Worm (Caenorhabditis elegans): ENCODE results near the gene nhr-149.
A peak's percentile ranks its signal among the peaks of the same experiment; 100 is the strongest.

Gene nhr-149

DNA sequence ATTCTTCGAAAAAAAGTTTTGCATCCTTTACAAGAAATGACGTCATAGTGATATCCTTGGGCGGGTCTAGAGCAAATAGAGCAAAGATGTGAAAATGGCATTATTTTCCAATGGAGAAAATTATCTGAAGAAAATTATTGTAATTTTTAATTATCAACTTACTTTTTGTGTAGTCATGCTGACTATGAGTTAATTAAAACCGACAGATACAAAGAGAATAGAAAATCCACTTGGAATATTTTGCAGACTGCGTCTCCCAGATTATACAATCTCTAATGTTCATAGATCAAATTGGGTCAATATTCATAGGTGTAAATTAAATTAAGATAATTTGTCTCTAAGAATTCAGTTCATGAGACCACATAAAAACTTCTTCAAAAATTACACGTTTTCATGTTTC, at the start of gene nhr-149:
nhr-149 (minus strand) TSS at position 101 of the 400 bp plus-strand sequence.
- peak; percentile 53 for TF ChIP-seq zip-8 (tag; optimal IDR thresholded peaks at IDR 0.05)
- no peak for TF ChIP-seq nhr-2 (tag; optimal IDR thresholded peaks at IDR 0.05)
- no peak for TF ChIP-seq cnd-1 (tag; optimal IDR thresholded peaks at IDR 0.05)
- TF ChIP-seq ceh-39 (tag; optimal IDR thresholded peaks at IDR 0.05) = no peak
- TF ChIP-seq drap-1 (GFP tag; optimal IDR thresholded peaks at IDR 0.05) = no peak

- TF ChIP-seq snpc-4 (tag; optimal IDR thresholded peaks at IDR 0.05) (no peak), lsy-2 (tag; optimal IDR thresholded peaks at IDR 0.05) (no peak), mep-1 (tag; optimal IDR thresholded peaks at IDR 0.05) (no peak), drap-1 (GFP tag; optimal IDR thresholded peaks at IDR 0.05) (no peak), ztf-11 (tag; optimal IDR thresholded peaks at IDR 0.05) (no peak), hlh-1 (tag; optimal IDR thresholded peaks at IDR 0.05) (no peak), M03D4.4 (tag; optimal IDR thresholded peaks at IDR 0.05) (no peak), nhr-12 (tag; optimal IDR thresholded peaks at IDR 0.05) (no peak), ces-1 (GFP tag; optimal IDR thresholded peaks at IDR 0.05) (no peak), flh-1 (GFP tag; optimal IDR thresholded peaks at IDR 0.05) (no peak), nhr-28 (tag; optimal IDR thresholded peaks at IDR 0.05) (no peak), tbx-8 (GFP tag; optimal IDR thresholded peaks at IDR 0.05) (no peak), elt-3 (tag; optimal IDR thresholded peaks at IDR 0.05) (no peak)
Observed at ce11 chrV:7399202-7399601, 49.8 kb upstream of the nhr-149 start, which contains the start of gene gst-41. TSS of gene gst-41 (minus strand) at chrV:7399302.

DNA sequence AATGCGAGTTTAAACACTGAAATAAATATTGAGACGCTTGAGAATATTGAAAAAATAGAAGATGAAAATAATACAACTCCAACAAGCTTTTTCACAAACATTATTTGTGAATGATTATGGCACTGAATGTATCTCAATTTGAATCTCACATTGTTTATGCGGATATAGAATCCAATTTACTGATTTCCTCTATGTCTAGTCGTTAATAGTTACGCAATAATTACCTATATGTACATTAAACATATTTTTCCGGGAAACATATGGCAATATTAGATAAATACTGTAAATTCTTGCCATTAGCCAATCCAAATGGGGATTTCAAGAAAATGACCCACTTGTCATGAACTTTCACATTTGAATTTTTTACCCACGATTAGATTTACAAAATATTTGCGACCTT, 45.9 kb upstream of the nhr-149 start, which contains the start of gene srx-9:
srx-9 (minus strand) TSS at position 101 of the 400 bp plus-strand sequence.
- TF ChIP-seq zip-8 (tag; optimal IDR thresholded peaks at IDR 0.05) = peak; percentile 33
- no peak for TF ChIP-seq ceh-43 (GFP tag; optimal IDR thresholded peaks at IDR 0.05)
- no peak for TF ChIP-seq cnd-1 (tag; optimal IDR thresholded peaks at IDR 0.05)

- TF ChIP-seq unc-120 (tag; optimal IDR thresholded peaks at IDR 0.05; ENCODE audit: poor library complexity, severe bottlenecking) = no peak
- no peak for TF ChIP-seq lin-32 (GFP tag; optimal IDR thresholded peaks at IDR 0.05)
Observed at ce11 chrV:7391933-7392332, 42.5 kb upstream of the nhr-149 start, which contains the start of gene fbxa-105. TSS of gene fbxa-105 (minus strand) at chrV:7392029.

- TF ChIP-seq nhr-2 (tag; optimal IDR thresholded peaks at IDR 0.05) (no peak), unc-120 (tag; optimal IDR thresholded peaks at IDR 0.05; ENCODE audit: poor library complexity, severe bottlenecking) (no peak), sptf-1 (tag; optimal IDR thresholded peaks at IDR 0.05) (no peak), ham-2 (GFP tag; optimal IDR thresholded peaks at IDR 0.05) (no peak), nhr-76 (tag; optimal IDR thresholded peaks at IDR 0.05) (no peak), flh-1 (GFP tag; optimal IDR thresholded peaks at IDR 0.05) (no peak), blmp-1 (tag; optimal IDR thresholded peaks at IDR 0.05) (no peak), ceh-43 (GFP tag; optimal IDR thresholded peaks at IDR 0.05) (no peak), mls-2 (tag; optimal IDR thresholded peaks at IDR 0.05) (no peak), zip-8 (tag; optimal IDR thresholded peaks at IDR 0.05) (no peak), lsy-2 (tag; optimal IDR thresholded peaks at IDR 0.05) (no peak), ztf-11 (tag; optimal IDR thresholded peaks at IDR 0.05) (no peak), tbx-8 (GFP tag; optimal IDR thresholded peaks at IDR 0.05) (no peak)
Observed at ce11 chrV:7389771-7390170, 40.3 kb upstream of the nhr-149 start, which contains the start of gene C02H6.1. TSS of gene C02H6.1 (minus strand) at chrV:7389871.

- TF ChIP-seq mep-1 (tag; optimal IDR thresholded peaks at IDR 0.05) = no peak
- no peak for TF ChIP-seq ceh-83 (GFP tag; optimal IDR thresholded peaks at IDR 0.05)
- TF ChIP-seq lin-13 (tag; optimal IDR thresholded peaks at IDR 0.05) = no peak
- TF ChIP-seq ztf-11 (tag; optimal IDR thresholded peaks at IDR 0.05) = no peak
- TF ChIP-seq M03D4.4 (tag; optimal IDR thresholded peaks at IDR 0.05) = no peak
- TF ChIP-seq bed-3 (GFP tag; optimal IDR thresholded peaks at IDR 0.05) = no peak
- TF ChIP-seq sptf-1 (tag; optimal IDR thresholded peaks at IDR 0.05) = no peak
- TF ChIP-seq snpc-4 (tag; optimal IDR thresholded peaks at IDR 0.05) = no peak
- no peak for TF ChIP-seq unc-39 (tag; optimal IDR thresholded peaks at IDR 0.05)
- no peak for TF ChIP-seq nhr-12 (tag; optimal IDR thresholded peaks at IDR 0.05)
- no peak for TF ChIP-seq zip-8 (tag; optimal IDR thresholded peaks at IDR 0.05)
- TF ChIP-seq pha-4 (tag; optimal IDR thresholded peaks at IDR 0.05) = no peak
Observed at ce11 chrV:7387755-7388154, 38.3 kb upstream of the nhr-149 start, which contains the start of gene C02H6.3. TSS of gene C02H6.3 (minus strand) at chrV:7387855.
